Fruit fly (Drosophila melanogaster): Measurements from ENCODE around the gene CG42762.

The CG42762 gene

dm6 chr2L:8163025-8163351 is 19.1 kb upstream of the CG42762 start, which contains the start of gene Piezo:
Gene Piezo, plus strand, starts transcription at chr2L:8163073.
- TF ChIP-seq crol (GFP tag; IDR thresholded peaks at IDR 0.05) (peak; percentile 4; the same call in 1 of the 2 replicates), ato (GFP tag; IDR thresholded peaks at IDR 0.05; ENCODE audit: partially characterized antibody) (peak; percentile 13; the same call in 1 of the 2 replicates), sim (GFP tag; IDR thresholded peaks at IDR 0.05) (0 out of 2 replicates have a peak, but pooled peaks have one; percentile 1), Bgb (GFP tag; IDR thresholded peaks at IDR 0.05; ENCODE audit: partially characterized antibody) (peak; percentile 47; the same call in 1 of the 2 replicates), CG10209 (GFP tag; optimal IDR thresholded peaks at IDR 0.05) (peak; percentile 15), pfk (GFP tag; optimal IDR thresholded peaks at IDR 0.05) (no peak), Opbp (GFP tag; IDR thresholded peaks at IDR 0.05; ENCODE audit: partially characterized antibody) (peak; percentile 53; the same call in 1 of the 3 replicates), al (GFP tag; IDR thresholded peaks at IDR 0.05) (no peak), inv (GFP tag; IDR thresholded peaks at IDR 0.05; ENCODE audit: partially characterized antibody) (peak; percentile 6; the same call in 1 of the 2 replicates), CG42726 (GFP tag; IDR thresholded peaks at IDR 0.05; ENCODE audit: partially characterized antibody) (peak; percentile 49; the same call in 1 of the 2 replicates), CG5180 (GFP tag; optimal IDR thresholded peaks at IDR 0.05) (peak; percentile 4), CG6791 (GFP tag; IDR thresholded peaks at IDR 0.05; ENCODE audit: partially characterized antibody) (peak; percentile 44; the same call in 1 of the 3 replicates), bbx (GFP tag; IDR thresholded peaks at IDR 0.05; ENCODE audit: partially characterized antibody) (0 out of 2 replicates have a peak, but pooled peaks have one; percentile 9), cato (GFP tag; optimal IDR thresholded peaks at IDR 0.05; ENCODE audit: borderline replicate concordance) (no peak), jing (GFP tag; optimal IDR thresholded peaks at IDR 0.05) (no peak), btn (GFP tag; optimal IDR thresholded peaks at IDR 0.05) (no peak), CG7372 (GFP tag; IDR thresholded peaks at IDR 0.05) (no peak), fd102C (GFP tag; optimal IDR thresholded peaks at IDR 0.05) (peak; percentile 56), chinmo (GFP tag; IDR thresholded peaks at IDR 0.05; ENCODE audit: partially characterized antibody) (peak; percentile 34; the same call in 1 of the 4 replicates), usp (GFP tag; optimal IDR thresholded peaks at IDR 0.05) (no peak), tna (GFP tag; IDR thresholded peaks at IDR 0.05; ENCODE audit: partially characterized antibody) (0 out of 2 replicates have a peak, but pooled peaks have one; percentile 7), Jarid2 (GFP tag; optimal IDR thresholded peaks at IDR 0.05) (peak; percentile 98), CG10543 (GFP tag; optimal IDR thresholded peaks at IDR 0.05) (peak; percentile 56), CG6854 (GFP tag; optimal IDR thresholded peaks at IDR 0.05) (no peak), HLHmδ (GFP tag; optimal IDR thresholded peaks at IDR 0.05) (peak; percentile 39), nau (GFP tag; optimal IDR thresholded peaks at IDR 0.05) (peak; percentile 51), CG7963 (GFP tag; IDR thresholded peaks at IDR 0.05; ENCODE audit: partially characterized antibody) (0 out of 3 replicates have a peak, but pooled peaks have one; percentile 29), CG9727 (GFP tag; optimal IDR thresholded peaks at IDR 0.05) (peak; percentile 55), CG34422 (GFP tag; IDR thresholded peaks at IDR 0.05) (no peak), sug (tag; optimal IDR thresholded peaks at IDR 0.05) (peak; percentile 24), CG15514 (GFP tag; optimal IDR thresholded peaks at IDR 0.05) (no peak), CG14860 (GFP tag; IDR thresholded peaks at IDR 0.05; ENCODE audit: partially characterized antibody) (no peak), hb (GFP tag; IDR thresholded peaks at IDR 0.05; ENCODE audit: partially characterized antibody) (0 out of 3 replicates have a peak, but pooled peaks have one; percentile 32), ind (GFP tag; optimal IDR thresholded peaks at IDR 0.05) (no peak), CG10959 (GFP tag; IDR thresholded peaks at IDR 0.05) (no peak), amos (GFP tag; IDR thresholded peaks at IDR 0.05; ENCODE audit: partially characterized antibody) (peak; percentile 58; the same call in 1 of the 2 replicates)

dm6 chr2L:8162307-8163024 is 18.6 kb upstream of the CG42762 start, which contains the start of gene Acbp1:
Gene Acbp1, minus strand, starts transcription at chr2L:8162452.
- TF ChIP-seq CG31388 (GFP tag; optimal IDR thresholded peaks at IDR 0.05), result peak; percentile 73
- peak; percentile 90 for TF ChIP-seq ken (GFP tag; IDR thresholded peaks at IDR 0.05)
- peak; percentile 93 for TF ChIP-seq Xrp1 (GFP tag; IDR thresholded peaks at IDR 0.05)
- TF ChIP-seq CG12071 (GFP tag; optimal IDR thresholded peaks at IDR 0.05), result peak; percentile 97
- peak; percentile 87; the same call in 1 of the 2 replicates for TF ChIP-seq ara (GFP tag; IDR thresholded peaks at IDR 0.05)
- TF ChIP-seq Hmr (GFP tag; optimal IDR thresholded peaks at IDR 0.05), result peak; percentile 98
- peak; percentile 45; the same call in 1 of the 3 replicates for TF ChIP-seq sr (GFP tag; IDR thresholded peaks at IDR 0.05)
- TF ChIP-seq CG17612 (GFP tag; IDR thresholded peaks at IDR 0.05), result peak; percentile 80
- TF ChIP-seq Chrac-16 (GFP tag; optimal IDR thresholded peaks at IDR 0.05), result peak; percentile 88
- TF ChIP-seq trh (GFP tag; optimal IDR thresholded peaks at IDR 0.05), result peak; percentile 83
- TF ChIP-seq Hsf (GFP tag; optimal IDR thresholded peaks at IDR 0.05), result peak; percentile 95
- TF ChIP-seq CG6791 (GFP tag; IDR thresholded peaks at IDR 0.05; ENCODE audit: partially characterized antibody), result peak; percentile 75
- peak; percentile 82 for TF ChIP-seq gcm2 (GFP tag; optimal IDR thresholded peaks at IDR 0.05)
